Fruit fly (Drosophila melanogaster) whole organism, embryonic: Measurements from ENCODE around the gene edin.

Experiments
- Atf6 ChIP-seq: fragments of 200-800 bp; sonication (Bioruptor generic); IDR thresholded peaks from 2 replicates; pipeline ENCODE4 v1.3.6; 2022; ENCODE audit warnings: missing biosample characterization, missing genetic modification characterization
- C15 ChIP-seq: fragments of 200-800 bp; sonication (Bioruptor generic); IDR thresholded peaks from 3 replicates; pipeline ENCODE4 v1.3.6; 2022; ENCODE audit warnings: missing biosample characterization, missing genetic modification characterization
- CG10209 ChIP-seq: fragments of 200-800 bp; sonication (Bioruptor generic); optimal IDR thresholded peaks from 3 replicates; lab custom pipeline; 2017; ENCODE audit warnings: missing biosample characterization, mild to moderate bottlenecking, missing genetic modification characterization, missing genetic modification reagents
- CG10543 ChIP-seq: fragments of 200-800 bp; sonication (Bioruptor generic); optimal IDR thresholded peaks from 3 replicates; lab custom pipeline; 2017; ENCODE audit warnings: missing biosample characterization, mild to moderate bottlenecking, missing genetic modification characterization, moderate library complexity
- CG10959 ChIP-seq: fragments of 200-800 bp; sonication (Bioruptor generic); IDR thresholded peaks from 2 replicates; pipeline ENCODE4 v1.3.6; 2022; ENCODE audit warnings: missing biosample characterization, missing genetic modification characterization
- CG11093 ChIP-seq: fragments of 200-800 bp; sonication (Bioruptor generic); IDR thresholded peaks from 3 replicates; pipeline ENCODE4 v1.3.6; 2022; ENCODE audit warnings: missing biosample characterization, missing genetic modification characterization
- CG12299 ChIP-seq: fragments of 200-800 bp; sonication (Bioruptor generic); optimal IDR thresholded peaks from 2 replicates; lab custom pipeline; 2018; ENCODE audit warnings: missing biosample characterization, mild to moderate bottlenecking, missing genetic modification characterization
- CG13287 ChIP-seq: fragments of 200-800 bp; sonication (Bioruptor generic); IDR thresholded peaks from 2 replicates; pipeline ENCODE4 v1.3.6; 2022; ENCODE audit warnings: missing biosample characterization, missing genetic modification characterization; ENCODE audit not compliant: partially characterized antibody
- CG1792 ChIP-seq: fragments of 200-800 bp; sonication (Bioruptor generic); optimal IDR thresholded peaks from 2 replicates; lab custom pipeline; 2016; ENCODE audit warnings: missing biosample characterization, missing genetic modification characterization
- CG18476 ChIP-seq: fragments of 200-800 bp; sonication (Bioruptor generic); optimal IDR thresholded peaks from 2 replicates; lab custom pipeline; 2016; ENCODE audit warnings: missing biosample characterization, mild to moderate bottlenecking, missing genetic modification characterization
- CG2120 ChIP-seq: fragments of 200-800 bp; sonication (Bioruptor generic); optimal IDR thresholded peaks from 3 replicates; lab custom pipeline; 2016; ENCODE audit warnings: missing biosample characterization, missing genetic modification characterization
- CG2678 ChIP-seq: fragments of 200-800 bp; sonication (Bioruptor generic); optimal IDR thresholded peaks from 3 replicates; lab custom pipeline; 2019; ENCODE audit warnings: missing biosample characterization, mild to moderate bottlenecking, missing genetic modification characterization, moderate library complexity
- CG2875 ChIP-seq: fragments of 200-800 bp; sonication (Bioruptor generic); optimal IDR thresholded peaks from 2 replicates; lab custom pipeline; 2017; ENCODE audit warnings: missing biosample characterization, mild to moderate bottlenecking, missing genetic modification characterization, missing genetic modification reagents
- CG33557 ChIP-seq: fragments of 200-800 bp; sonication (Bioruptor generic); optimal IDR thresholded peaks from 2 replicates; lab custom pipeline; 2019; ENCODE audit warnings: missing biosample characterization, mild to moderate bottlenecking, missing genetic modification characterization, moderate library complexity
- CG34224 ChIP-seq: fragments of 200-800 bp; sonication (Bioruptor generic); IDR thresholded peaks from 3 replicates; pipeline ENCODE4 v1.3.6; 2022; ENCODE audit warnings: missing biosample characterization, missing genetic modification characterization; ENCODE audit not compliant: partially characterized antibody
- CG34376 ChIP-seq: fragments of 200-800 bp; sonication (Bioruptor generic); optimal IDR thresholded peaks from 2 replicates; lab custom pipeline; 2018; ENCODE audit warnings: missing biosample characterization, mild to moderate bottlenecking, missing genetic modification characterization
- CG4328 ChIP-seq: fragments of 200-800 bp; sonication (Bioruptor generic); optimal IDR thresholded peaks from 3 replicates; lab custom pipeline; 2017; ENCODE audit warnings: missing biosample characterization, missing genetic modification reagents, missing genetic modification characterization
- CG6175 ChIP-seq: fragments of 200-800 bp; sonication (Bioruptor generic); IDR thresholded peaks from 3 replicates; pipeline ENCODE4 v1.3.6; 2022; ENCODE audit warnings: missing biosample characterization, missing genetic modification characterization
- CG6254 ChIP-seq: fragments of 200-800 bp; sonication (Bioruptor generic); optimal IDR thresholded peaks from 3 replicates; lab custom pipeline; 2017; ENCODE audit warnings: mild to moderate bottlenecking, missing biosample characterization, missing genetic modification reagents, missing genetic modification characterization
- CG6654 ChIP-seq: fragments of 200-800 bp; sonication (Bioruptor generic); optimal IDR thresholded peaks from 2 replicates; lab custom pipeline; 2017; ENCODE audit warnings: missing biosample characterization, mild to moderate bottlenecking, missing genetic modification characterization
- CG6683 ChIP-seq: fragments of 200-800 bp; sonication (Bioruptor generic); optimal IDR thresholded peaks from 2 replicates; lab custom pipeline; 2017; ENCODE audit warnings: missing biosample characterization, mild to moderate bottlenecking, missing genetic modification characterization, missing genetic modification reagents
- CG7556 ChIP-seq: fragments of 200-800 bp; sonication (Bioruptor generic); optimal IDR thresholded peaks from 2 replicates; lab custom pipeline; 2017; ENCODE audit warnings: missing biosample characterization, mild to moderate bottlenecking, missing genetic modification characterization
- CG9215 ChIP-seq: fragments of 200-800 bp; sonication (Bioruptor generic); IDR thresholded peaks from 2 replicates; pipeline ENCODE4 v1.3.6; 2022; ENCODE audit warnings: missing biosample characterization, missing genetic modification characterization
- CG9932 ChIP-seq: fragments of 200-800 bp; sonication (Bioruptor generic); IDR thresholded peaks from 2 replicates; pipeline ENCODE4 v1.3.6; 2022; ENCODE audit warnings: missing biosample characterization, missing genetic modification characterization
- D19A ChIP-seq: fragments of 200-800 bp; optimal IDR thresholded peaks from 3 replicates; lab custom pipeline; 2019; ENCODE audit warnings: missing biosample characterization, mild to moderate bottlenecking, missing genetic modification characterization, moderate library complexity
- Doc3 ChIP-seq: fragments of 200-800 bp; sonication (Bioruptor generic); IDR thresholded peaks from 3 replicates; pipeline ENCODE4 v1.3.6; 2022; ENCODE audit warnings: missing biosample characterization, missing genetic modification characterization; ENCODE audit not compliant: partially characterized antibody
- Fer3 ChIP-seq: fragments of 200-800 bp; sonication (Bioruptor generic); optimal IDR thresholded peaks from 2 replicates; lab custom pipeline; 2018; ENCODE audit warnings: missing biosample characterization, mild to moderate bottlenecking, missing genetic modification characterization, moderate library complexity
- Hr39 ChIP-seq: fragments of >200 bp; optimal IDR thresholded peaks from 2 replicates; lab custom pipeline; 2017
- MBD-R2 ChIP-seq: fragments of 200-800 bp; sonication (Bioruptor generic); IDR thresholded peaks from 2 replicates; pipeline ENCODE4 v1.3.6; 2022; ENCODE audit warnings: missing biosample characterization, missing genetic modification characterization
- NK7.1 ChIP-seq: fragments of 200-800 bp; sonication (Bioruptor generic); optimal IDR thresholded peaks from 3 replicates; lab custom pipeline; 2016; ENCODE audit warnings: missing biosample characterization, missing genetic modification characterization
- Neu2 ChIP-seq: fragments of 200-800 bp; sonication (Bioruptor generic); optimal IDR thresholded peaks from 3 replicates; lab custom pipeline; 2016; ENCODE audit warnings: missing biosample characterization, missing genetic modification characterization, borderline replicate concordance
- Pdp1 ChIP-seq, 2 experiments: fragments of 200-800 bp; sonication (Bioruptor generic); optimal IDR thresholded peaks; 3 replicates each; lab custom pipeline; 2016; ENCODE audit warnings: missing biosample characterization in 2 of 2, missing genetic modification characterization in 2 of 2, mild to moderate bottlenecking in 1 of 2, moderate library complexity in 1 of 2
- Rx ChIP-seq: fragments of 200-800 bp; sonication (Bioruptor generic); IDR thresholded peaks from 2 replicates; pipeline ENCODE4 v1.3.6; 2022; ENCODE audit warnings: missing biosample characterization, missing genetic modification characterization
- Sox102F ChIP-seq: fragments of 200-800 bp; sonication (Bioruptor generic); optimal IDR thresholded peaks from 2 replicates; lab custom pipeline; 2018; ENCODE audit warnings: missing biosample characterization, mild to moderate bottlenecking, missing genetic modification characterization, moderate library complexity
- amos ChIP-seq: fragments of 200-800 bp; sonication (Bioruptor generic); IDR thresholded peaks from 2 replicates; pipeline ENCODE4 v1.3.6; 2022; ENCODE audit warnings: missing biosample characterization, missing genetic modification characterization; ENCODE audit not compliant: partially characterized antibody
- ash1 ChIP-seq: fragments of 200-800 bp; sonication (Bioruptor generic); optimal IDR thresholded peaks from 2 replicates; lab custom pipeline; 2018; ENCODE audit warnings: missing biosample characterization, mild to moderate bottlenecking, missing genetic modification characterization
- bowl ChIP-seq: fragments of 200-800 bp; sonication (Bioruptor generic); IDR thresholded peaks from 2 replicates; pipeline ENCODE4 v1.3.6; 2022; ENCODE audit warnings: missing biosample characterization, missing genetic modification characterization
- btn ChIP-seq: fragments of 200-800 bp; sonication (Bioruptor generic); optimal IDR thresholded peaks from 2 replicates; lab custom pipeline; 2016; ENCODE audit warnings: missing biosample characterization, missing genetic modification characterization
- cad ChIP-seq: fragments of >200 bp; optimal IDR thresholded peaks from 2 replicates; lab custom pipeline; 2017; ENCODE audit warnings: missing biosample characterization, missing genetic modification characterization
- chif ChIP-seq, 2 experiments: fragments of 200-800 bp; sonication (Bioruptor generic); optimal IDR thresholded peaks; 3 replicates each; lab custom pipeline; 2016; ENCODE audit warnings: missing biosample characterization in 2 of 2, missing genetic modification characterization in 2 of 2
- crol ChIP-seq: fragments of 200-800 bp; sonication (Bioruptor generic); IDR thresholded peaks from 2 replicates; pipeline ENCODE4 v1.3.6; 2022; ENCODE audit warnings: missing biosample characterization, missing genetic modification characterization
- gcm ChIP-seq: fragments of 200-800 bp; sonication (Bioruptor generic); optimal IDR thresholded peaks from 2 replicates; lab custom pipeline; 2019; ENCODE audit warnings: missing biosample characterization, mild to moderate bottlenecking, missing genetic modification characterization, moderate library complexity
- her ChIP-seq: fragments of 200-800 bp; sonication (Bioruptor generic); optimal IDR thresholded peaks from 2 replicates; lab custom pipeline; 2016; ENCODE audit warnings: missing biosample characterization, missing genetic modification characterization
- jigr1 ChIP-seq: fragments of 200-800 bp; sonication (Bioruptor generic); IDR thresholded peaks from 3 replicates; pipeline ENCODE4 v1.3.6; 2022; ENCODE audit warnings: missing biosample characterization, missing genetic modification characterization
- rib ChIP-seq: fragments of 200-800 bp; sonication (Bioruptor generic); IDR thresholded peaks from 2 replicates; pipeline ENCODE4 v1.3.6; 2022; ENCODE audit warnings: missing biosample characterization, missing genetic modification characterization
- sd ChIP-seq: fragments of 200-800 bp; sonication (Bioruptor generic); optimal IDR thresholded peaks from 3 replicates; lab custom pipeline; 2018; ENCODE audit warnings: missing biosample characterization, mild to moderate bottlenecking, missing genetic modification characterization, moderate library complexity
- seq ChIP-seq: fragments of 200-800 bp; sonication (Bioruptor generic); IDR thresholded peaks from 2 replicates; pipeline ENCODE4 v1.3.6; 2022; ENCODE audit warnings: missing biosample characterization, missing genetic modification characterization
- so ChIP-seq: fragments of 200-800 bp; sonication (Bioruptor generic); IDR thresholded peaks from 3 replicates; pipeline ENCODE4 v1.3.6; 2022; ENCODE audit warnings: missing biosample characterization, missing genetic modification characterization
- ssp ChIP-seq: fragments of 200-800 bp; sonication (Bioruptor generic); IDR thresholded peaks from 2 replicates; pipeline ENCODE4 v1.3.6; 2022; ENCODE audit warnings: missing biosample characterization, missing genetic modification characterization
- vfl ChIP-seq: fragments of 200-800 bp; sonication (Bioruptor generic); optimal IDR thresholded peaks from 2 replicates; lab custom pipeline; 2016; ENCODE audit warnings: missing biosample characterization, missing genetic modification characterization

The edin gene

dm6 chr3L:17513893-17514616 lies 19.4 kb downstream of the edin start, which contains the start of the genes U4-U6-60K and CG7564 (continued):
- TF ChIP-seq so (no peak), Fer3 (tag; lab: Kevin White, UChicago) (peak; percentile 18), vfl (peak; percentile 57), CG33557 (GFP tag; lab: Kevin White, UChicago) (peak; percentile 56), CG4328 (peak; percentile 46), ash1 (GFP tag; lab: Kevin White, UChicago) (no peak), cad (GFP tag; lab: Kevin White, UChicago) (no peak), CG34224 (GFP tag; lab: Robert Waterston, UW) (peak; percentile 80), CG13287 (peak; percentile 89), CG10543 (GFP tag; lab: Kevin White, UChicago) (peak; percentile 72), CG12299 (peak; percentile 11), CG2120 (GFP tag; lab: Kevin White, UChicago) (peak; percentile 81), amos (peak; percentile 98), Rx (GFP tag; lab: Robert Waterston, UW) (no peak; the same call in 1 of the 2 replicates), seq (GFP tag; lab: Robert Waterston, UW) (peak; percentile 69), CG9215 (GFP tag; lab: Robert Waterston, UW) (peak; percentile 71), CG1792 (peak; percentile 45), CG10959 (GFP tag; lab: Robert Waterston, UW) (no peak), chif (GFP tag; optimal IDR thresholded peaks at IDR 0.05; lab: Kevin White, UChicago) (no peak), her (GFP tag; lab: Kevin White, UChicago) (no peak), sd (tag; lab: Kevin White, UChicago) (peak; percentile 68), CG18476 (GFP tag; lab: Kevin White, UChicago) (peak; percentile 61), CG2875 (GFP tag; lab: Kevin White, UChicago) (no peak), D19A (tag; lab: Kevin White, UChicago) (no peak), MBD-R2 (GFP tag; lab: Robert Waterston, UW) (0 out of 2 replicates have a peak, but pooled peaks have one; percentile 27), CG6683 (peak; percentile 37), CG6654 (no peak), CG10209 (GFP tag; lab: Kevin White, UChicago) (peak; percentile 72), CG2678 (tag; lab: Kevin White, UChicago) (peak; percentile 63), CG9932 (GFP tag; lab: Robert Waterston, UW) (peak; percentile 95), bowl (GFP tag; lab: Robert Waterston, UW) (no peak), gcm (no peak), crol (GFP tag; lab: Robert Waterston, UW) (no peak), Pdp1 (GFP tag; optimal IDR thresholded peaks at IDR 0.05; lab: Kevin White, UChicago) (peak; percentile 28 to 60), CG7556 (peak; percentile 69), ssp (peak; percentile 54), NK7.1 (no peak), jigr1 (GFP tag; lab: Robert Waterston, UW) (peak; percentile 24; the same call in 1 of the 3 replicates), CG34376 (GFP tag; lab: Kevin White, UChicago) (peak; percentile 46), Neu2 (GFP tag; lab: Kevin White, UChicago) (no peak), C15 (GFP tag; lab: Robert Waterston, UW) (no peak), rib (GFP tag; lab: Robert Waterston, UW) (no peak), Sox102F (peak; percentile 25), Doc3 (GFP tag; lab: Robert Waterston, UW) (peak; percentile 87), Atf6 (GFP tag; lab: Robert Waterston, UW) (no peak), btn (GFP tag; lab: Kevin White, UChicago) (no peak), CG6175 (GFP tag; lab: Robert Waterston, UW) (no peak), Hr39 (lab: Kevin White, UChicago) (no peak), CG6254 (GFP tag; lab: Kevin White, UChicago) (no peak), CG11093 (GFP tag; lab: Robert Waterston, UW) (no peak)
